Worm (Caenorhabditis elegans): Measurements from ENCODE around the gene fbxa-138.

ce11 chrIII:1409139-1409538 is 25.1 kb upstream of the fbxa-138 start, which contains the start of gene Y82E9BR.22:
- TF ChIP-seq T22C8.4 (GFP tag; IDR thresholded peaks at IDR 0.05) (no peak), ztf-23 (GFP tag; IDR thresholded peaks at IDR 0.05) (no peak), flt-1 (GFP tag; IDR thresholded peaks at IDR 0.05) (no peak), klf-2 (GFP tag; conservative IDR thresholded peaks at IDR 0.05) (no peak), tab-1 (GFP tag; IDR thresholded peaks at IDR 0.05) (no peak)
